Worm (Caenorhabditis elegans): ENCODE results near the gene F48D6.4.

ce11 chrX:4215500-4216107, 31.4 kb downstream of the F48D6.4 start:
- no peak for TF ChIP-seq ama-1 (optimal IDR thresholded peaks at IDR 0.05)
- no peak for TF ChIP-seq F13C5.2 (tag; optimal IDR thresholded peaks at IDR 0.05)
- no peak for TF ChIP-seq tbx-11 (GFP tag; IDR thresholded peaks at IDR 0.05)
